Fruit fly (Drosophila melanogaster) whole organism, prepupa: ENCODE data around the gene IFT57.

Experiments used
- CG10631 ChIP-seq: fragments of 200-800 bp; sonication (Bioruptor generic); optimal IDR thresholded peaks from 2 replicates; lab custom pipeline; 2016; ENCODE audit warnings: missing biosample characterization, missing genetic modification characterization
- CG11762 ChIP-seq: fragments of 200-800 bp; sonication (Bioruptor generic); optimal IDR thresholded peaks from 3 replicates; lab custom pipeline; 2016; ENCODE audit warnings: missing biosample characterization, missing genetic modification characterization; ENCODE audit not compliant: insufficient read depth
- CG15336 ChIP-seq: fragments of 200-800 bp; sonication (Bioruptor generic); IDR thresholded peaks from 2 replicates; pipeline ENCODE4 v1.3.6; 2022; ENCODE audit warnings: missing biosample characterization, missing genetic modification characterization
- CG1621 ChIP-seq: fragments of 200-800 bp; sonication (Bioruptor generic); optimal IDR thresholded peaks from 3 replicates; lab custom pipeline; 2018; ENCODE audit warnings: missing biosample characterization, mild to moderate bottlenecking, missing genetic modification characterization
- CG31627 ChIP-seq: fragments of 200-800 bp; sonication (Bioruptor generic); optimal IDR thresholded peaks from 3 replicates; lab custom pipeline; 2016; ENCODE audit warnings: missing biosample characterization, missing genetic modification characterization
- CG32006 ChIP-seq: fragments of 200-800 bp; sonication (Bioruptor generic); optimal IDR thresholded peaks from 3 replicates; lab custom pipeline; 2017; ENCODE audit warnings: missing biosample characterization, mild to moderate bottlenecking, missing genetic modification characterization
- CG34406 ChIP-seq: fragments of 200-800 bp; sonication (Bioruptor generic); optimal IDR thresholded peaks from 3 replicates; lab custom pipeline; 2016; ENCODE audit warnings: missing biosample characterization, missing genetic modification characterization
- CG3919 ChIP-seq: fragments of 200-800 bp; sonication (Bioruptor generic); optimal IDR thresholded peaks from 3 replicates; lab custom pipeline; 2016; ENCODE audit warnings: missing biosample characterization, missing genetic modification characterization
- CG4318 ChIP-seq: fragments of 200-800 bp; sonication (Bioruptor generic); optimal IDR thresholded peaks from 3 replicates; lab custom pipeline; 2017; ENCODE audit warnings: missing biosample characterization, mild to moderate bottlenecking, missing genetic modification characterization
- CG6163 ChIP-seq: fragments of 200-800 bp; sonication (Bioruptor generic); IDR thresholded peaks from 3 replicates; pipeline ENCODE4 v1.3.6; 2022; ENCODE audit warnings: missing biosample characterization, missing genetic modification characterization
- CG6792 ChIP-seq: fragments of 200-800 bp; sonication (Bioruptor generic); optimal IDR thresholded peaks from 3 replicates; lab custom pipeline; 2016; ENCODE audit warnings: missing biosample characterization, missing genetic modification characterization
- CG6808 ChIP-seq: fragments of 200-800 bp; sonication (Bioruptor generic); optimal IDR thresholded peaks from 3 replicates; lab custom pipeline; 2017; ENCODE audit warnings: missing biosample characterization, missing genetic modification characterization, mild to moderate bottlenecking, moderate library complexity, missing genetic modification reagents
- CG6854 ChIP-seq: fragments of 200-800 bp; sonication (Bioruptor generic); optimal IDR thresholded peaks from 2 replicates; lab custom pipeline; 2017; ENCODE audit warnings: missing biosample characterization, mild to moderate bottlenecking, missing genetic modification characterization
- CG8119 ChIP-seq: fragments of 200-800 bp; sonication (Bioruptor generic); IDR thresholded peaks from 3 replicates; pipeline ENCODE4 v1.3.6; 2022; ENCODE audit warnings: missing biosample characterization, missing genetic modification characterization
- CG8319 ChIP-seq: fragments of 200-800 bp; sonication (Bioruptor generic); optimal IDR thresholded peaks from 3 replicates; lab custom pipeline; 2016; ENCODE audit warnings: missing biosample characterization, missing genetic modification characterization
- CG8632 ChIP-seq: fragments of 200-800 bp; sonication (Bioruptor generic); optimal IDR thresholded peaks from 3 replicates; lab custom pipeline; 2016; ENCODE audit warnings: missing biosample characterization, missing genetic modification characterization
- CG9139 ChIP-seq: fragments of 200-800 bp; sonication (Bioruptor generic); optimal IDR thresholded peaks from 3 replicates; lab custom pipeline; 2017; ENCODE audit warnings: missing biosample characterization, mild to moderate bottlenecking, missing genetic modification characterization
- Eip75B ChIP-seq: fragments of 200-800 bp; sonication (Bioruptor generic); optimal IDR thresholded peaks from 3 replicates; lab custom pipeline; 2016; ENCODE audit warnings: missing biosample characterization, missing genetic modification characterization
- Eip78C ChIP-seq: fragments of 200-800 bp; sonication (Bioruptor generic); peaks from one replicate; lab custom pipeline; 2016; ENCODE audit warnings: missing biosample characterization, missing genetic modification characterization
- Ets21C ChIP-seq: fragments of 200-800 bp; sonication (Bioruptor generic); optimal IDR thresholded peaks from 3 replicates; lab custom pipeline; 2016; ENCODE audit warnings: missing biosample characterization, missing genetic modification characterization
- Ets96B ChIP-seq: fragments of 200-800 bp; optimal IDR thresholded peaks from 2 replicates; lab custom pipeline; 2019; ENCODE audit warnings: missing biosample characterization, mild to moderate bottlenecking, missing genetic modification characterization, moderate library complexity
- Gug ChIP-seq: fragments of 200-800 bp; sonication (Bioruptor generic); IDR thresholded peaks from 2 replicates; pipeline ENCODE4 v1.3.6; 2022; ENCODE audit warnings: missing biosample characterization, missing genetic modification characterization
- Hr38 ChIP-seq: sonication (Bioruptor generic); optimal IDR thresholded peaks from 2 replicates; lab custom pipeline; 2016; ENCODE audit warnings: missing biosample characterization, missing genetic modification characterization
- Hr39 ChIP-seq: fragments of 200-800 bp; sonication (Bioruptor generic); optimal IDR thresholded peaks from 2 replicates; lab custom pipeline; 2016; ENCODE audit warnings: missing biosample characterization, missing genetic modification characterization
- Hr4 ChIP-seq: fragments of 200-800 bp; sonication (Bioruptor generic); optimal IDR thresholded peaks from 3 replicates; lab custom pipeline; 2016; ENCODE audit warnings: missing biosample characterization, missing genetic modification characterization
- Lpt ChIP-seq: fragments of 200-800 bp; sonication (Bioruptor generic); optimal IDR thresholded peaks from 3 replicates; lab custom pipeline; 2016; ENCODE audit warnings: missing biosample characterization, missing genetic modification characterization
- Smox ChIP-seq: fragments of 200-800 bp; sonication (Bioruptor generic); optimal IDR thresholded peaks from 3 replicates; lab custom pipeline; 2016; ENCODE audit warnings: missing biosample characterization, missing genetic modification characterization
- Sox102F ChIP-seq: fragments of 200-800 bp; sonication (Bioruptor generic); optimal IDR thresholded peaks from 2 replicates; lab custom pipeline; 2016; ENCODE audit warnings: missing biosample characterization, mild to moderate bottlenecking, missing genetic modification characterization
- Sox14 ChIP-seq: fragments of 200-800 bp; sonication (Bioruptor generic); optimal IDR thresholded peaks from 3 replicates; lab custom pipeline; 2016; ENCODE audit warnings: missing biosample characterization, missing genetic modification characterization
- achi ChIP-seq: fragments of 200-800 bp; sonication (Bioruptor generic); optimal IDR thresholded peaks from 3 replicates; lab custom pipeline; 2016; ENCODE audit warnings: missing biosample characterization, missing genetic modification characterization
- acj6 ChIP-seq: fragments of 200-800 bp; sonication (Bioruptor generic); optimal IDR thresholded peaks from 3 replicates; lab custom pipeline; 2016; ENCODE audit warnings: missing biosample characterization, missing genetic modification characterization
- cyc ChIP-seq: fragments of 200-800 bp; sonication (Bioruptor generic); optimal IDR thresholded peaks from 3 replicates; lab custom pipeline; 2016; ENCODE audit warnings: missing biosample characterization, missing genetic modification characterization
- dac ChIP-seq: fragments of 200-800 bp; sonication (Bioruptor generic); optimal IDR thresholded peaks from 2 replicates; lab custom pipeline; 2017; ENCODE audit warnings: missing biosample characterization, mild to moderate bottlenecking, missing genetic modification characterization
- dsx ChIP-seq: fragments of 200-800 bp; optimal IDR thresholded peaks from 3 replicates; lab custom pipeline; 2019; ENCODE audit warnings: missing biosample characterization, mild to moderate bottlenecking, missing genetic modification characterization, moderate library complexity; ENCODE audit not compliant: poor library complexity, severe bottlenecking
- eg ChIP-seq: fragments of 200-800 bp; sonication (Bioruptor generic); IDR thresholded peaks from 3 replicates; pipeline ENCODE4 v1.3.6; 2022; ENCODE audit warnings: missing biosample characterization, missing genetic modification characterization
- esn ChIP-seq: fragments of 200-800 bp; sonication (Bioruptor generic); optimal IDR thresholded peaks from 2 replicates; lab custom pipeline; 2016; ENCODE audit warnings: missing biosample characterization, mild to moderate bottlenecking, missing genetic modification characterization, moderate library complexity
- fd59A ChIP-seq: fragments of 200-800 bp; sonication (Bioruptor generic); optimal IDR thresholded peaks from 2 replicates; lab custom pipeline; 2017; ENCODE audit warnings: missing biosample characterization, mild to moderate bottlenecking, missing genetic modification characterization, missing genetic modification reagents
- fkh ChIP-seq: fragments of 200-800 bp; sonication (Bioruptor generic); optimal IDR thresholded peaks from 3 replicates; lab custom pipeline; 2017; ENCODE audit warnings: missing biosample characterization, mild to moderate bottlenecking, missing genetic modification characterization, moderate library complexity
- lz ChIP-seq: fragments of 200-800 bp; sonication (Bioruptor generic); optimal IDR thresholded peaks from 3 replicates; lab custom pipeline; 2016; ENCODE audit warnings: missing biosample characterization, missing genetic modification characterization
- net ChIP-seq: fragments of 200-800 bp; sonication (Bioruptor generic); optimal IDR thresholded peaks from 3 replicates; lab custom pipeline; 2016; ENCODE audit warnings: missing biosample characterization, missing genetic modification characterization
- spab ChIP-seq: fragments of 200-800 bp; sonication (Bioruptor generic); optimal IDR thresholded peaks from 2 replicates; lab custom pipeline; 2017; ENCODE audit warnings: missing biosample characterization, mild to moderate bottlenecking, missing genetic modification characterization, missing genetic modification reagents
- ss ChIP-seq, 2 experiments: fragments of 200-800 bp; sonication (Bioruptor generic); optimal IDR thresholded peaks; 2 replicates in 1 of 2; 3 replicates in 1 of 2; lab custom pipeline; 2017 to 2018; ENCODE audit warnings: mild to moderate bottlenecking in 2 of 2, missing biosample characterization in 2 of 2, missing genetic modification characterization in 2 of 2, moderate library complexity in 1 of 2
- svp ChIP-seq: fragments of 200-800 bp; sonication (Bioruptor generic); peaks from one replicate; lab custom pipeline; 2016; ENCODE audit warnings: missing biosample characterization, missing genetic modification characterization
- vri ChIP-seq: fragments of 200-800 bp; sonication (Bioruptor generic); optimal IDR thresholded peaks from 3 replicates; lab custom pipeline; 2016; ENCODE audit warnings: missing biosample characterization, mild to moderate bottlenecking, missing genetic modification characterization

The IFT57 gene

DNA sequence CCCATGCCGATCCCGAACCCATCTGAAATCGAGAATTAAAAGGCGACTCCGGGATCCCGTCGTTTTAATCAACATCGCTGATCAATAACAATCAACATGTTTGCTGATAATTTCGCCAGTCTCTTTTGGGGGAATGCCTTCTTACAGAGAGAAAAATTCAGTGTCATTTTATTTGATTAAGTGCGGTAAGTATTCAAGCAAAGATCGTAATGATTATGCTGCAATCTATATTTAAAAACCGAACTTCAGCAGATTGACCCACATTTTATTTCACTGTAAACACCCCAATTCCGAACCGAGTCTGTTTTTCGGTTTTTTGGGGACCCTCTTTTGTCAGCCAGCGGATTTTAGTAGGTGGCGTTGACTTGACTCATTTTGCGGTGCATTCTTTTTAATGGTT, 23.3 kb downstream of the IFT57 start (continued):
- TF ChIP-seq CG6854 (GFP tag; lab: Kevin White, UChicago), result peak; percentile 43
- TF ChIP-seq CG1621 (tag; lab: Kevin White, UChicago), result no peak
- TF ChIP-seq dac (GFP tag; lab: Kevin White, UChicago), result no peak
- TF ChIP-seq CG4318 (GFP tag; lab: Kevin White, UChicago), result no peak
- TF ChIP-seq Gug, result no peak
- TF ChIP-seq CG15336 (GFP tag; lab: Robert Waterston, UW), result no peak
- peak; percentile 37 for TF ChIP-seq Eip75B (GFP tag; lab: Kevin White, UChicago)
- peak; percentile 43 for TF ChIP-seq CG6792 (GFP tag; lab: Kevin White, UChicago)
- peak; percentile 76 for TF ChIP-seq CG31627 (GFP tag; lab: Kevin White, UChicago)
- no peak for TF ChIP-seq eg (GFP tag; lab: Robert Waterston, UW)
- TF ChIP-seq fd59A (GFP tag; lab: Kevin White, UChicago), result no peak

DNA sequence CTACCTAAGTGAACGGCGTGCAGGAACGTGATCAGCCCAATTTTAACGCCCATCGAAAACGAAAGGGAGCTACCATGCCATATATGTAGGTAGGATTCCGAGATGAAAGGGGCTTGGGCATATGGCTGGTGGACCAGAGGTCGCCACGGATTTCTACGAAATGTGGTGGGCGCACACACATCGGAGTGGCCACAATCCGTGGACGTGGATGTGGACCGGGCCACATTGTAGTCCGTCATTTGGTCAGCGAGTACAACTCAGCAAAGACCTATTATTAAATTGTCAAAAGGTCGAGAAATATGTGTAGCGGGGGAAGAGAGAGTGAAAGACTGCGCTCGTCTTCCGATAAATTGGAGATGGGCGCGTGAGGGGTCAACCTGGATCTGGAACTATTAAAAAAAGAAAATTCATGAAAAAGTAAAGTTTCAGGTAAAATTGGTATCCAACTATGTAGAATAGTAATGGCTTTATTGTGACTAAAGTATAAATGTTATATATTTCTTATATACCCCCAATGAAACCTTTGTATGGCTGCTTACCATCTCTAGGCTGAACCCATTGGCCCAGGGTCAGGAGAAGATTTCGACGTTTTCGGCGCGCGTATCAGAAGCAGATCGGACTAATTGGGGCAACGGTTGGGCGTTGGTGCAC, 24.9 kb downstream of the IFT57 start:
- TF ChIP-seq Eip78C (GFP tag; lab: Kevin White, UChicago) (peak; percentile 45), CG1621 (tag; lab: Kevin White, UChicago) (no peak), svp (GFP tag; lab: Kevin White, UChicago) (peak; percentile 53)

DNA sequence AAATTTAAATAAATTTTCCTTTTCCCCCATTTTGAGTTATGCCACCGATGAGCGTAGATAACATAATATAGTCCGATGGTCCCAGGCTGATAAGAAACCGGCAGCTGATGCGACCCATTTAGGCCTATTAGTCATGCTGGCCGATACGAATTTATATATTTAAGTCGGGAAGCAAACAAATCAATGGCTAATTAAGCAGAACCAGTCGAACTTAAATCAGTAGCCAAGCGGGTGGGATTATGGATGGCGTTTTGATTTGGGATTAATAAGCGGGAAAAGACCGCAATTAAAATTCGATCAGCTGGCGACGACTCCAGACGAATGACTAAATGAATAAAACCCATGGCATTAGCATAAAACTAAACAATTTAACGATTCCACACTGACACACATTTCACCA, 26.3 kb downstream of the IFT57 start:
- TF ChIP-seq Lpt, result no peak
- no peak for TF ChIP-seq achi (GFP tag; lab: Kevin White, UChicago)
- no peak for TF ChIP-seq esn (GFP tag; lab: Kevin White, UChicago)

DNA sequence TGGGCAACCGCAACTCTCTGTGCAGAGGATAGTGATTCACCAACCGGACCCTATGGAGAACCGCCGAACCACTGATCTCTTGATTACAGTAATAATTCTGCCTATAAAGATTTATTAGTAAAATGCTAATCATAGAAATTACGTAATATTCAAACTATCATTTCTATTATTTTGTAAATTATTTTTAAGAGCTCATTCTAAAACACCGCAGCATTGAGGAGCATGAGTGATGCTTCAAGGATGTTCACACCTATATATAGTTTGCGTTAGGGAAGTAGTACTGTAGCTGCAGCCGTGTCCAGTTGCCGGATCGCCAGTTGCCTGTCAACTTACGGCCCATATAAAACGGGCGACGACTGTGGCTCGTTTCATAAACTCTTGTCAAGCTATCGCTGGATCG, 26.9 kb downstream of the IFT57 start:
- TF ChIP-seq vri (no peak), dsx (peak; percentile 63), CG8119 (GFP tag; lab: Robert Waterston, UW) (peak; percentile 53; the same call in 2 of the 3 replicates), Ets21C (GFP tag; lab: Kevin White, UChicago) (no peak), CG8632 (GFP tag; lab: Kevin White, UChicago) (peak; percentile 31), Sox14 (GFP tag; lab: Kevin White, UChicago) (peak; percentile 10), Hr39 (no peak), Lpt (peak; percentile 16), CG9139 (no peak), net (GFP tag; lab: Kevin White, UChicago) (peak; percentile 53), CG10631 (GFP tag; lab: Kevin White, UChicago) (peak; percentile 58), CG3919 (peak; percentile 59), Eip78C (GFP tag; lab: Kevin White, UChicago) (peak; percentile 89), CG32006 (peak; percentile 49), svp (GFP tag; lab: Kevin White, UChicago) (no peak), Smox (GFP tag; lab: Kevin White, UChicago) (no peak), Sox102F (GFP tag; lab: Kevin White, UChicago) (no peak), Eip75B (GFP tag; lab: Kevin White, UChicago) (peak; percentile 53), acj6 (peak; percentile 33), lz (no peak), CG6163 (GFP tag; lab: Robert Waterston, UW) (peak; percentile 61; the same call in 1 of the 3 replicates), CG6792 (GFP tag; lab: Kevin White, UChicago) (peak; percentile 31), Gug (peak; percentile 32; the same call in 1 of the 2 replicates), ss (GFP tag; optimal IDR thresholded peaks at IDR 0.05; lab: Kevin White, UChicago) (peak in 1 of 2 experiments; percentile 59), fkh (no peak), Hr38 (GFP tag; lab: Kevin White, UChicago) (no peak), CG6854 (GFP tag; lab: Kevin White, UChicago) (no peak), Hr4 (GFP tag; lab: Kevin White, UChicago) (peak; percentile 55), cyc (GFP tag; lab: Kevin White, UChicago) (no peak), spab (GFP tag; lab: Kevin White, UChicago) (peak; percentile 15), CG34406 (GFP tag; lab: Kevin White, UChicago) (no peak), CG11762 (no peak), CG8319 (no peak), CG31627 (GFP tag; lab: Kevin White, UChicago) (no peak), CG6808 (peak; percentile 40), achi (GFP tag; lab: Kevin White, UChicago) (peak; percentile 56), Ets96B (tag; lab: Kevin White, UChicago) (peak; percentile 72)
